Fruit fly (Drosophila melanogaster) whole organism, embryonic: ENCODE data around the gene CG17127.

ENCODE experiments used
- Asciz ChIP-seq: fragments of 200-800 bp; sonication (Bioruptor generic); optimal IDR thresholded peaks from 2 replicates; lab custom pipeline; 2017; ENCODE audit warnings: missing biosample characterization, mild to moderate bottlenecking, missing genetic modification characterization, missing genetic modification reagents
- Atf6 ChIP-seq: fragments of 200-800 bp; sonication (Bioruptor generic); IDR thresholded peaks from 2 replicates; pipeline ENCODE4 v1.3.6; 2022; ENCODE audit warnings: missing biosample characterization, missing genetic modification characterization
- Bteb2 ChIP-seq: fragments of 200-800 bp; sonication (Bioruptor generic); optimal IDR thresholded peaks from 2 replicates; lab custom pipeline; 2016; ENCODE audit warnings: missing biosample characterization, missing genetic modification characterization
- CG11504 ChIP-seq: fragments of 200-800 bp; sonication (Bioruptor generic); optimal IDR thresholded peaks from 3 replicates; lab custom pipeline; 2019; ENCODE audit warnings: missing biosample characterization, mild to moderate bottlenecking, missing genetic modification characterization, moderate library complexity
- CG11560 ChIP-seq: fragments of 200-800 bp; sonication (Bioruptor generic); IDR thresholded peaks from 3 replicates; pipeline ENCODE4 v1.3.6; 2022; ENCODE audit warnings: missing biosample characterization, missing genetic modification characterization
- CG13894 ChIP-seq: fragments of 200-800 bp; sonication (Bioruptor generic); optimal IDR thresholded peaks from 3 replicates; lab custom pipeline; 2018; ENCODE audit warnings: missing biosample characterization, mild to moderate bottlenecking, missing genetic modification characterization, moderate library complexity
- CG14860 ChIP-seq: fragments of 200-800 bp; sonication (Bioruptor generic); IDR thresholded peaks from 3 replicates; pipeline ENCODE4 v1.3.6; 2022; ENCODE audit warnings: missing biosample characterization, missing genetic modification characterization; ENCODE audit not compliant: partially characterized antibody
- CG16815 ChIP-seq: fragments of 200-800 bp; sonication (Bioruptor generic); optimal IDR thresholded peaks from 3 replicates; lab custom pipeline; 2017; ENCODE audit warnings: missing biosample characterization, mild to moderate bottlenecking, missing genetic modification characterization
- CG17385 ChIP-seq: fragments of 200-800 bp; sonication (Bioruptor generic); optimal IDR thresholded peaks from 3 replicates; lab custom pipeline; 2018; ENCODE audit warnings: missing biosample characterization, mild to moderate bottlenecking, missing genetic modification characterization
- CG18476 ChIP-seq: fragments of 200-800 bp; sonication (Bioruptor generic); optimal IDR thresholded peaks from 2 replicates; lab custom pipeline; 2016; ENCODE audit warnings: missing biosample characterization, mild to moderate bottlenecking, missing genetic modification characterization
- CG18764 ChIP-seq: fragments of 200-800 bp; sonication (Bioruptor generic); optimal IDR thresholded peaks from 3 replicates; lab custom pipeline; 2016; ENCODE audit warnings: missing biosample characterization, missing genetic modification characterization
- CG2120 ChIP-seq: fragments of 200-800 bp; sonication (Bioruptor generic); optimal IDR thresholded peaks from 3 replicates; lab custom pipeline; 2016; ENCODE audit warnings: missing biosample characterization, missing genetic modification characterization
- CG2678 ChIP-seq: fragments of 200-800 bp; sonication (Bioruptor generic); optimal IDR thresholded peaks from 3 replicates; lab custom pipeline; 2019; ENCODE audit warnings: missing biosample characterization, mild to moderate bottlenecking, missing genetic modification characterization, moderate library complexity
- CG30020 ChIP-seq: fragments of 200-800 bp; optimal IDR thresholded peaks from 2 replicates; lab custom pipeline; 2019; ENCODE audit warnings: missing biosample characterization, mild to moderate bottlenecking, missing genetic modification characterization, moderate library complexity
- CG31388 ChIP-seq: fragments of 200-800 bp; sonication (Bioruptor generic); optimal IDR thresholded peaks from 2 replicates; lab custom pipeline; 2016; ENCODE audit warnings: missing biosample characterization, missing genetic modification characterization
- CG32772 ChIP-seq: fragments of 200-800 bp; sonication (Bioruptor generic); IDR thresholded peaks from 2 replicates; pipeline ENCODE4 v1.3.6; 2022; ENCODE audit warnings: missing biosample characterization, missing genetic modification characterization
- CG3847 ChIP-seq: fragments of 200-800 bp; sonication (Bioruptor generic); IDR thresholded peaks from 2 replicates; pipeline ENCODE4 v1.3.6; 2022; ENCODE audit warnings: missing biosample characterization, missing genetic modification characterization
- CG4820 ChIP-seq: fragments of 200-800 bp; sonication (Bioruptor generic); optimal IDR thresholded peaks from 3 replicates; lab custom pipeline; 2016; ENCODE audit warnings: missing biosample characterization, missing genetic modification characterization
- CG5953 ChIP-seq: fragments of 200-800 bp; sonication (Bioruptor generic); IDR thresholded peaks from 2 replicates; pipeline ENCODE4 v1.3.6; 2022; ENCODE audit warnings: missing biosample characterization, missing genetic modification characterization
- CG7556 ChIP-seq: fragments of 200-800 bp; sonication (Bioruptor generic); optimal IDR thresholded peaks from 2 replicates; lab custom pipeline; 2017; ENCODE audit warnings: missing biosample characterization, mild to moderate bottlenecking, missing genetic modification characterization
- CG9727 ChIP-seq: fragments of 200-800 bp; sonication (Bioruptor generic); optimal IDR thresholded peaks from 3 replicates; lab custom pipeline; 2017; ENCODE audit warnings: missing biosample characterization, mild to moderate bottlenecking, missing genetic modification characterization
- Chrac-16 ChIP-seq: fragments of 200-800 bp; sonication (Bioruptor generic); optimal IDR thresholded peaks from 3 replicates; lab custom pipeline; 2016; ENCODE audit warnings: missing biosample characterization, missing genetic modification characterization
- Dip2 ChIP-seq: fragments of 200-800 bp; sonication (Bioruptor generic); IDR thresholded peaks from 2 replicates; pipeline ENCODE4 v1.3.6; 2022; ENCODE audit warnings: missing biosample characterization, missing genetic modification characterization
- Dll ChIP-seq: fragments of 200-800 bp; sonication (Bioruptor generic); IDR thresholded peaks from 4 replicates; pipeline ENCODE4 v1.3.6; 2022; ENCODE audit warnings: missing biosample characterization, missing genetic modification characterization; ENCODE audit not compliant: partially characterized antibody
- HLH3B ChIP-seq: fragments of 200-800 bp; sonication (Bioruptor generic); IDR thresholded peaks from 2 replicates; pipeline ENCODE4 v1.3.6; 2022; ENCODE audit warnings: missing biosample characterization, missing genetic modification characterization
- Hey ChIP-seq: fragments of 200-800 bp; sonication (Bioruptor generic); optimal IDR thresholded peaks from 3 replicates; lab custom pipeline; 2018; ENCODE audit warnings: missing biosample characterization, mild to moderate bottlenecking, missing genetic modification characterization
- HmgD ChIP-seq: fragments of 200-800 bp; sonication (Bioruptor generic); optimal IDR thresholded peaks from 3 replicates; lab custom pipeline; 2016; ENCODE audit warnings: missing biosample characterization, missing genetic modification characterization
- PHDP ChIP-seq: fragments of 200-800 bp; sonication (Bioruptor generic); optimal IDR thresholded peaks from 3 replicates; lab custom pipeline; 2018; ENCODE audit warnings: missing biosample characterization, mild to moderate bottlenecking, missing genetic modification characterization, moderate library complexity
- Tbp ChIP-seq: fragments of >200 bp; optimal IDR thresholded peaks from 2 replicates; lab custom pipeline; 2018; ENCODE audit warnings: missing biosample characterization, missing genetic modification characterization
- aop ChIP-seq: fragments of 200-800 bp; sonication (Bioruptor generic); IDR thresholded peaks from 2 replicates; pipeline ENCODE4 v1.3.6; 2022; ENCODE audit warnings: missing biosample characterization, missing genetic modification characterization
- ap ChIP-seq: fragments of 200-800 bp; sonication (Bioruptor generic); IDR thresholded peaks from 2 replicates; pipeline ENCODE4 v1.3.6; 2022; ENCODE audit warnings: missing biosample characterization, missing genetic modification characterization
- ash1 ChIP-seq: fragments of 200-800 bp; sonication (Bioruptor generic); optimal IDR thresholded peaks from 2 replicates; lab custom pipeline; 2018; ENCODE audit warnings: missing biosample characterization, mild to moderate bottlenecking, missing genetic modification characterization
- cas ChIP-seq: fragments of 200-800 bp; sonication (Bioruptor generic); IDR thresholded peaks from 2 replicates; pipeline ENCODE4 v1.3.6; 2022; ENCODE audit warnings: missing biosample characterization, missing genetic modification characterization
- caup ChIP-seq: fragments of 200-800 bp; sonication (Bioruptor generic); optimal IDR thresholded peaks from 3 replicates; lab custom pipeline; 2017; ENCODE audit warnings: missing biosample characterization, mild to moderate bottlenecking, missing genetic modification characterization, moderate library complexity; ENCODE audit not compliant: severe bottlenecking
- chif ChIP-seq, 2 experiments: fragments of 200-800 bp; sonication (Bioruptor generic); optimal IDR thresholded peaks; 3 replicates each; lab custom pipeline; 2016; ENCODE audit warnings: missing biosample characterization in 2 of 2, missing genetic modification characterization in 2 of 2
- croc ChIP-seq: fragments of 200-800 bp; sonication (Bioruptor generic); conservative IDR thresholded peaks from 3 replicates; pipeline ENCODE4 v1.3.6; 2022; ENCODE audit warnings: missing biosample characterization, missing genetic modification characterization
- da ChIP-seq: fragments of 200-800 bp; sonication (Bioruptor generic); optimal IDR thresholded peaks from 2 replicates; lab custom pipeline; 2016; ENCODE audit warnings: missing biosample characterization, missing genetic modification characterization
- esg ChIP-seq: fragments of 200-800 bp; sonication (Bioruptor generic); conservative IDR thresholded peaks from 2 replicates; pipeline ENCODE4 v1.3.6; 2022; ENCODE audit warnings: missing biosample characterization, missing genetic modification characterization
- gsb-n ChIP-seq: fragments of 200-800 bp; sonication (Bioruptor generic); optimal IDR thresholded peaks from 3 replicates; lab custom pipeline; 2018; ENCODE audit warnings: missing biosample characterization, mild to moderate bottlenecking, missing genetic modification characterization
- hb ChIP-seq: fragments of 200-800 bp; sonication (Bioruptor generic); IDR thresholded peaks from 3 replicates; pipeline ENCODE4 v1.3.6; 2022; ENCODE audit warnings: missing biosample characterization, missing genetic modification characterization; ENCODE audit not compliant: partially characterized antibody
- hkb ChIP-seq, 2 experiments: fragments of 200-800 bp in 1 of 2; fragments of >200 bp in 1 of 2; sonication (Bioruptor generic) in 1 of 2; IDR thresholded peaks in 1 of 2; optimal IDR thresholded peaks in 1 of 2; 2 replicates each; pipeline versions ENCODE4 v1.3.6 to Lab custom; 2017 to 2022; ENCODE audit warnings: missing biosample characterization in 1 of 2, missing genetic modification characterization in 1 of 2
- inv ChIP-seq: fragments of 200-800 bp; sonication (Bioruptor generic); IDR thresholded peaks from 2 replicates; pipeline ENCODE4 v1.3.6; 2022; ENCODE audit warnings: missing biosample characterization, missing genetic modification characterization; ENCODE audit not compliant: partially characterized antibody
- lilli ChIP-seq: fragments of 200-800 bp; sonication (Bioruptor generic); optimal IDR thresholded peaks from 3 replicates; lab custom pipeline; 2016; ENCODE audit warnings: missing biosample characterization, missing genetic modification characterization
- lola ChIP-seq, 3 experiments: fragments of >200 bp in 2 of 3; fragments of 200-800 bp in 1 of 3; sonication (Bioruptor generic) in 1 of 3; optimal IDR thresholded peaks; 2 replicates each; lab custom pipeline; 2017 to 2019; ENCODE audit warnings: missing biosample characterization in 3 of 3, missing genetic modification characterization in 3 of 3, mild to moderate bottlenecking in 1 of 3, moderate library complexity in 1 of 3
- p53 ChIP-seq: fragments of 200-800 bp; sonication (Bioruptor generic); optimal IDR thresholded peaks from 2 replicates; lab custom pipeline; 2016; ENCODE audit warnings: missing biosample characterization, missing genetic modification characterization
- peb ChIP-seq: fragments of 200-800 bp; sonication (Bioruptor generic); IDR thresholded peaks from 2 replicates; pipeline ENCODE4 v1.3.6; 2022; ENCODE audit warnings: missing biosample characterization, missing genetic modification characterization
- pros ChIP-seq: fragments of 200-800 bp; sonication (Bioruptor generic); optimal IDR thresholded peaks from 3 replicates; lab custom pipeline; 2019; ENCODE audit warnings: missing biosample characterization, mild to moderate bottlenecking, missing genetic modification characterization, moderate library complexity
- salm ChIP-seq: fragments of 200-800 bp; sonication (Bioruptor generic); optimal IDR thresholded peaks from 2 replicates; lab custom pipeline; 2018; ENCODE audit warnings: missing biosample characterization, mild to moderate bottlenecking, missing genetic modification characterization
- sens ChIP-seq: fragments of 200-800 bp; sonication (Bioruptor generic); peaks from one replicate; lab custom pipeline; 2016; ENCODE audit warnings: missing biosample characterization, missing genetic modification characterization
- sim ChIP-seq: fragments of 200-800 bp; sonication (Bioruptor generic); IDR thresholded peaks from 2 replicates; pipeline ENCODE4 v1.3.6; 2022; ENCODE audit warnings: missing biosample characterization, missing genetic modification characterization
- toy ChIP-seq: fragments of 200-800 bp; sonication (Bioruptor generic); IDR thresholded peaks from 2 replicates; pipeline ENCODE4 v1.3.6; 2022; ENCODE audit warnings: missing biosample characterization, missing genetic modification characterization

CG17127 gene

DNA sequence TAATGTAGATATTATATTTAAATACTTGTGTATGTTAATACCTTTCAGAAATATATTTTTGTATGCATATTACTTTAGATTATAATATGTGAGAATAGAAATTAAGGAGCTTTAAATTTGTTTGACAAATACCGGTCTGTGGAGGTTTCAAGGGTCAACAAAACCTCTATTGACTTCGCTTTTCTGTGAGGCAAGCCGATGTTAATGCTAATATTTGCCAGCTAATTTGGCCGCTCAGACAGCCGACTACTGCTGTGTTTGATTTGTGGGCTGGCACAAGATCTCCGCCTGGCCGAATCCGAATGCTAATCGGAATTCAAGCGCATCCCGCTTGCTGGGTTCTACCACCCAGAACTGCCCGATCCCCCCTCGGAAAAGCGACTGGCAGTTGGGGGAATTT is 16.1 kb upstream of the CG17127 start (continued):
- TF ChIP-seq peb (GFP tag; lab: Robert Waterston, UW) = no peak
- no peak for TF ChIP-seq croc
- TF ChIP-seq aop (GFP tag; lab: Robert Waterston, UW) = no peak
- no peak for TF ChIP-seq Asciz (GFP tag; lab: Kevin White, UChicago)
- TF ChIP-seq CG13894 (tag; lab: Kevin White, UChicago) = no peak
- TF ChIP-seq CG9727 (GFP tag; lab: Kevin White, UChicago) = no peak
- TF ChIP-seq Hey (tag; lab: Kevin White, UChicago) = no peak
- TF ChIP-seq CG4820 (GFP tag; lab: Kevin White, UChicago) = no peak
- TF ChIP-seq CG18476 (GFP tag; lab: Kevin White, UChicago) = peak; percentile 83
- peak; percentile 47 for TF ChIP-seq PHDP (tag; lab: Kevin White, UChicago)
- no peak for TF ChIP-seq salm (tag; lab: Kevin White, UChicago)
- no peak for TF ChIP-seq Tbp
- TF ChIP-seq ash1 (GFP tag; lab: Kevin White, UChicago) = no peak
- TF ChIP-seq toy = no peak
- no peak for TF ChIP-seq CG17385
- TF ChIP-seq hb (GFP tag; lab: Robert Waterston, UW) = no peak
- TF ChIP-seq HmgD (GFP tag; lab: Kevin White, UChicago) = no peak
- TF ChIP-seq CG2120 = peak; percentile 29
- TF ChIP-seq CG31388 (GFP tag; lab: Kevin White, UChicago) = no peak
- TF ChIP-seq da = no peak
- 0 out of 2 replicates have a peak, but pooled peaks have one; percentile 13 for TF ChIP-seq CG3847 (GFP tag; lab: Robert Waterston, UW)
- no peak for TF ChIP-seq CG5953 (GFP tag; lab: Robert Waterston, UW)
- no peak for TF ChIP-seq CG14860 (GFP tag; lab: Robert Waterston, UW)
- no peak for TF ChIP-seq ap (GFP tag; lab: Robert Waterston, UW)
- no peak for TF ChIP-seq cas
- no peak for TF ChIP-seq Chrac-16 (GFP tag; lab: Kevin White, UChicago)
- TF ChIP-seq CG7556 = no peak
- TF ChIP-seq CG32772 (GFP tag; lab: Robert Waterston, UW) = no peak
- TF ChIP-seq CG11560 (tag; lab: Robert Waterston, UW) = no peak
- TF ChIP-seq CG2678 (tag; lab: Kevin White, UChicago) = peak; percentile 11
- peak; percentile 7 for TF ChIP-seq caup (GFP tag; lab: Kevin White, UChicago)
- TF ChIP-seq CG30020 (tag; lab: Kevin White, UChicago) = no peak
- TF ChIP-seq sim (GFP tag; lab: Robert Waterston, UW) = no peak
- TF ChIP-seq HLH3B (GFP tag; lab: Robert Waterston, UW) = no peak
- no peak for TF ChIP-seq pros
- peak; percentile 16 for TF ChIP-seq CG11504 (tag; lab: Kevin White, UChicago)
- no peak for TF ChIP-seq Dll
- no peak for TF ChIP-seq chif (GFP tag; optimal IDR thresholded peaks at IDR 0.05; lab: Kevin White, UChicago)
- TF ChIP-seq Bteb2 = no peak
- TF ChIP-seq inv = no peak
- TF ChIP-seq sens = peak; percentile 78
- TF ChIP-seq esg (GFP tag; lab: Robert Waterston, UW) = no peak
- no peak for TF ChIP-seq lilli (GFP tag; lab: Kevin White, UChicago)
- no peak for TF ChIP-seq CG16815 (GFP tag; lab: Kevin White, UChicago)
- TF ChIP-seq p53 = no peak
- TF ChIP-seq CG18764 = no peak
- 0 out of 2 replicates have a peak, but pooled peaks have one; percentile 29 for TF ChIP-seq Atf6 (GFP tag; lab: Robert Waterston, UW)
- TF ChIP-seq lola (GFP tag; optimal IDR thresholded peaks at IDR 0.05; lab: Kevin White, UChicago) = no peak
- peak; percentile 64 for TF ChIP-seq hkb (optimal IDR thresholded peaks at IDR 0.05; lab: Kevin White, UChicago)
- no peak; the same call in 1 of the 2 replicates for TF ChIP-seq hkb (GFP tag; IDR thresholded peaks at IDR 0.05; lab: Robert Waterston, UW)
- no peak for TF ChIP-seq gsb-n (tag; lab: Kevin White, UChicago)
- TF ChIP-seq Dip2 (GFP tag; lab: Robert Waterston, UW) = no peak
